Worm (Caenorhabditis elegans) whole organism, L2 larva: Measurements from ENCODE around the gene gtap-1.

Source experiments
- C34F6.9 ChIP-seq: fragments of 150-350 bp; optimal IDR thresholded peaks from 2 replicates; lab custom pipeline; 2014; ENCODE audit warnings: missing biosample characterization, missing genetic modification characterization
- Y55F3AM.14 ChIP-seq: fragments of 200-800 bp; sonication (Bioruptor generic); optimal IDR thresholded peaks from 2 replicates; lab custom pipeline; 2018; ENCODE audit warnings: mild to moderate bottlenecking, missing genetic modification characterization, missing compliant biosample characterization
- blmp-1 ChIP-seq: sonication (generic microtip); optimal IDR thresholded peaks from 2 replicates; lab custom pipeline; 2017; ENCODE audit warnings: missing genetic modification characterization, mild to moderate bottlenecking, missing compliant biosample characterization, antibody characterized with exemption, moderate library complexity; ENCODE audit not compliant: insufficient read depth
- ceh-82 ChIP-seq: fragments of 150-350 bp; optimal IDR thresholded peaks from 2 replicates; lab custom pipeline; 2014; ENCODE audit warnings: missing biosample characterization, missing genetic modification characterization
- crh-2 ChIP-seq: sonication (generic microtip); optimal IDR thresholded peaks from 2 replicates; lab custom pipeline; 2017; ENCODE audit warnings: missing biosample characterization, missing genetic modification characterization
- dmd-4 ChIP-seq: sonication (generic microtip); optimal IDR thresholded peaks from 2 replicates; lab custom pipeline; 2017; ENCODE audit warnings: missing biosample characterization, missing genetic modification characterization
- egl-27 ChIP-seq: sonication (generic microtip); optimal IDR thresholded peaks from 3 replicates; lab custom pipeline; 2017; ENCODE audit warnings: missing biosample characterization, missing genetic modification reagents, missing genetic modification characterization
- elt-3 ChIP-seq: sonication (generic microtip); optimal IDR thresholded peaks from 2 replicates; lab custom pipeline; 2017; ENCODE audit warnings: missing biosample characterization, missing genetic modification characterization
- fos-1 ChIP-seq: fragments of 150-350 bp; optimal IDR thresholded peaks from 2 replicates; lab custom pipeline; 2014; ENCODE audit warnings: missing biosample characterization, missing genetic modification characterization
- gmeb-1 ChIP-seq: fragments of 150-350 bp; optimal IDR thresholded peaks from 2 replicates; lab custom pipeline; 2014; ENCODE audit warnings: missing biosample characterization, missing genetic modification characterization
- lin-13 ChIP-seq: fragments of 150-350 bp; optimal IDR thresholded peaks from 2 replicates; lab custom pipeline; 2014; ENCODE audit warnings: missing biosample characterization, missing genetic modification reagents, missing genetic modification characterization
- lsy-2 ChIP-seq, 2 experiments: fragments of 150-350 bp in 1 of 2; sonication (generic microtip) in 1 of 2; optimal IDR thresholded peaks; 2 replicates each; lab custom pipeline; 2014 to 2017; ENCODE audit warnings: missing biosample characterization in 2 of 2, missing genetic modification characterization in 2 of 2
- mab-5 ChIP-seq: fragments of 150-350 bp; optimal IDR thresholded peaks from 2 replicates; lab custom pipeline; 2014; ENCODE audit warnings: missing biosample characterization, missing genetic modification characterization
- mbf-1 ChIP-seq: sonication (generic microtip); optimal IDR thresholded peaks from 2 replicates; lab custom pipeline; 2017; ENCODE audit warnings: missing biosample characterization, missing genetic modification characterization
- mdl-1 ChIP-seq, 2 experiments: fragments of 150-350 bp in 1 of 2; sonication (generic microtip) in 1 of 2; optimal IDR thresholded peaks; 2 replicates each; lab custom pipeline; 2017; ENCODE audit warnings: missing biosample characterization in 2 of 2, missing genetic modification characterization in 2 of 2
- nhr-129 ChIP-seq: fragments of 150-350 bp; optimal IDR thresholded peaks from 2 replicates; lab custom pipeline; 2014; ENCODE audit warnings: missing biosample characterization, missing genetic modification characterization
- nhr-23 ChIP-seq: fragments of 150-350 bp; optimal IDR thresholded peaks from 2 replicates; lab custom pipeline; 2014; ENCODE audit warnings: missing biosample characterization, missing genetic modification reagents, missing genetic modification characterization
- nhr-237 ChIP-seq: fragments of 150-350 bp; optimal IDR thresholded peaks from 2 replicates; lab custom pipeline; 2014; ENCODE audit warnings: missing biosample characterization, missing genetic modification characterization
- nhr-77 ChIP-seq: fragments of 150-350 bp; optimal IDR thresholded peaks from 2 replicates; lab custom pipeline; 2014; ENCODE audit warnings: missing biosample characterization, missing genetic modification characterization
- sem-4 ChIP-seq: fragments of 150-350 bp; optimal IDR thresholded peaks from 2 replicates; lab custom pipeline; 2014; ENCODE audit warnings: missing biosample characterization, missing genetic modification reagents, missing genetic modification characterization
- skn-1 ChIP-seq: sonication (generic microtip); optimal IDR thresholded peaks from 2 replicates; lab custom pipeline; 2017; ENCODE audit warnings: missing biosample characterization, missing genetic modification characterization
- sma-3 ChIP-seq: sonication (generic microtip); optimal IDR thresholded peaks from 2 replicates; lab custom pipeline; 2016; ENCODE audit warnings: missing genetic modification reagents, missing genetic modification characterization, missing compliant biosample characterization
- sma-9 ChIP-seq, 2 experiments: fragments of 150-350 bp in 1 of 2; sonication (generic microtip) in 1 of 2; optimal IDR thresholded peaks; 2 replicates each; lab custom pipeline; 2014 to 2016; ENCODE audit warnings: missing genetic modification characterization in 2 of 2, mild to moderate bottlenecking in 1 of 2, missing biosample characterization in 1 of 2, missing compliant biosample characterization in 1 of 2, missing genetic modification reagents in 1 of 2, moderate library complexity in 1 of 2
- snpc-4 ChIP-seq: fragments of 150-350 bp; optimal IDR thresholded peaks from 2 replicates; lab custom pipeline; 2014; ENCODE audit warnings: missing biosample characterization, missing genetic modification characterization
- unc-55 ChIP-seq: fragments of 150-350 bp; sonication (generic microtip); optimal IDR thresholded peaks from 3 replicates; lab custom pipeline; 2014; ENCODE audit warnings: missing biosample characterization, missing genetic modification reagents, missing genetic modification characterization
- unc-62 ChIP-seq: fragments of 150-350 bp; optimal IDR thresholded peaks from 2 replicates; lab custom pipeline; 2014; ENCODE audit warnings: missing biosample characterization, missing genetic modification reagents, missing genetic modification characterization
- zag-1 ChIP-seq: fragments of 150-350 bp; optimal IDR thresholded peaks from 2 replicates; lab custom pipeline; 2014; ENCODE audit warnings: missing biosample characterization, missing genetic modification characterization
- ztf-1 ChIP-seq: fragments of 200-800 bp; sonication (Bioruptor generic); conservative IDR thresholded peaks from 2 replicates; pipeline ENCODE4 v1.3.6; 2022; ENCODE audit warnings: missing genetic modification characterization, missing compliant biosample characterization
- ztf-11 ChIP-seq: sonication (generic microtip); optimal IDR thresholded peaks from 2 replicates; lab custom pipeline; 2017; ENCODE audit warnings: missing biosample characterization, missing genetic modification characterization

Gene gtap-1

DNA sequence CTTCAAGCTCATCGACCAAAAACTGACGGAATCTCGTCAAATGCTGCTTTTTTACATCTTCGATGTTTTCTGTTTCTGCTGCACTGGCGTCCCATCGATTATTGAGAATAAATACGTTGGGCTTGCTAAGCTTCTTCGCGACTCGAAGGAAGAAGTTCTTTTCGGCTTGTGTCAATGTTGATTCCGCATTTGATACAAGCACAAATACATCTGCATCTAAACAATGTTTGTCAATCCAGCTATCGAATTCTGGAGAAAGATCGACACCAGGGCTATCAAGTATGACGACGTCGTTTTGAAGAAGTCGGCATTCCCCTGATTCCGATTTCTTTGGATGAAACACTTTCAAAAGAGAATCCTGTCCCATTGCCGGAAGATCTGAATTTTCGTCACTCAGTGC is 2.1 kb upstream of the gtap-1 start:
- TF ChIP-seq ztf-1 (GFP tag; lab: Robert Waterston, UW) = no peak
- no peak for TF ChIP-seq mbf-1 (tag; lab: Kevin White, UChicago)
- TF ChIP-seq nhr-23 = no peak
- TF ChIP-seq mdl-1 (tag; optimal IDR thresholded peaks at IDR 0.05; lab: Kevin White, UChicago) = no peak
- TF ChIP-seq nhr-77 = no peak
- no peak for TF ChIP-seq unc-62 (GFP tag; lab: Kevin White, UChicago)
- TF ChIP-seq skn-1 (tag; lab: Kevin White, UChicago) = no peak
- no peak for TF ChIP-seq dmd-4 (tag; lab: Kevin White, UChicago)
- TF ChIP-seq nhr-237 (tag; lab: Kevin White, UChicago) = no peak

DNA sequence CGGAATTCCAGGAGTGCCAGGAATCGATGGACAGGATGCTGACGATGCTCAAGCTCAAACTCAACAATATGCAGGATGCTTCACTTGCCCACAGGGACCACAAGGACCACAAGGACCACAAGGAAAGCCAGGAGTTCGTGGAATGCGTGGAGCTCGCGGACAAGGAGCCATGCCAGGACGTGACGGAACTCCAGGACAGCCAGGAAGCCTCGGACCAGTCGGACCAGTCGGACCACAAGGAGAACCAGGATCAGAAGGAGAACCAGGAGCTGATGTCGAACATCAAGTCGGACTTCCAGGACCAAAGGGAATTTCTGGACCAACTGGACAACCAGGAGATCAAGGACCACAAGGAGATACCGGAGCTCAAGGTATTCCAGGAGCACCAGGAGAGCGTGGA is 1.7 kb downstream of the gtap-1 start:
- TF ChIP-seq nhr-129 (tag; lab: Kevin White, UChicago) = no peak
- TF ChIP-seq ztf-11 (tag; lab: Kevin White, UChicago) = no peak
- no peak for TF ChIP-seq ztf-1 (GFP tag; lab: Robert Waterston, UW)
- no peak for TF ChIP-seq skn-1 (tag; lab: Kevin White, UChicago)
- TF ChIP-seq, all 48 proteins: peak for 0

DNA sequence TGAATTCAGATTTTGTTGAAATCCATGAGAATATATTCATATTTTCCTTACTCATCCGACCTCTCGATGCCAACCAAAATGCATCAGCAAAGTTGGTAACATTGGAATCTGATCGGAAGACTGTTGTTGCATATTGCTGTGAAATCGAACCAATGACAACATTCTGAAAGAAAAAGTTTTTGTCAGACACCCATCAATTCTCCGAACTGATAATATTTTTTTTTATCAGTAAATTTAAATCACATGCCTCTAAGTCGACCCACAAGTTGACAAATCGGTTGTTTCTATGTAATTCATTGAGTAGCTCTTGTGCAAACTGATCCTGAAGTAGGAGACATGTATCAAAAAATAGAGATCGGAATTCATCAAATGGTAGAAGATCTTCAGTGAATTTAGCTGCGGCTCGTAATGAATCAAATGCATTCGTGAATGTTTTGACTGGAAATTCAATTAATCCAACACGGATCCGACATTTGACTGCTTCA is 3.1 kb downstream of the gtap-1 start, which contains the start of gene col-74:
Gene col-74, plus strand, starts transcription at position 435 of the 485 bp plus-strand sequence.
- TF ChIP-seq elt-3 (no peak), lin-13 (GFP tag; lab: Kevin White, UChicago) (no peak), crh-2 (tag; lab: Kevin White, UChicago) (no peak), fos-1 (tag; lab: Kevin White, UChicago) (peak; percentile 47), nhr-237 (tag; lab: Kevin White, UChicago) (no peak), mbf-1 (tag; lab: Kevin White, UChicago) (no peak), mdl-1 (tag; optimal IDR thresholded peaks at IDR 0.05; lab: Kevin White, UChicago) (no peak)

DNA sequence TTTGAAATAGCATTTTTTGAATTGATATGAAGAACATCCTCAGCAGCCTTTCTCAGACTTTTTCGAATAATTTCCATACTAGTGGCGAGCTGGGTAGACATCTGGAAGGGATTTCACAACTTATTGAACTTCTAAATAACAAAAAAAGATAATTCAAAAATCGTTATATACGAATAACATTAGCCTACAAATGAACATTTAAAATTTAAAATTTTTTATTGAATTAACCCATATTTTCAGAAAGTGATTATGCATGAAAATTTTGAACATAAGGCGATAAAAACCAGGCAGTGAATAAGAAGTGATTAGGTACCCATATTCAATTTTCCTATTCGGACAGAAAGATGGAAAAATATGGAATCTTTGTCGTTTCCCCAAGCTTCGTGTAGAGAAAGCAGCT is 4.5 kb downstream of the gtap-1 start, which contains the start of gene ZK1248.11:
Gene ZK1248.11, minus strand, starts transcription at position 101 of the 400 bp plus-strand sequence.
- TF ChIP-seq lin-13 (GFP tag; lab: Kevin White, UChicago) = no peak
- TF ChIP-seq gmeb-1 (tag; lab: Kevin White, UChicago) = no peak
- no peak for TF ChIP-seq unc-62 (GFP tag; lab: Kevin White, UChicago)
- TF ChIP-seq Y55F3AM.14 = no peak
- TF ChIP-seq lsy-2 (tag; optimal IDR thresholded peaks at IDR 0.05; lab: Kevin White, UChicago) = no peak
- TF ChIP-seq, all 48 proteins: peak for 0

DNA sequence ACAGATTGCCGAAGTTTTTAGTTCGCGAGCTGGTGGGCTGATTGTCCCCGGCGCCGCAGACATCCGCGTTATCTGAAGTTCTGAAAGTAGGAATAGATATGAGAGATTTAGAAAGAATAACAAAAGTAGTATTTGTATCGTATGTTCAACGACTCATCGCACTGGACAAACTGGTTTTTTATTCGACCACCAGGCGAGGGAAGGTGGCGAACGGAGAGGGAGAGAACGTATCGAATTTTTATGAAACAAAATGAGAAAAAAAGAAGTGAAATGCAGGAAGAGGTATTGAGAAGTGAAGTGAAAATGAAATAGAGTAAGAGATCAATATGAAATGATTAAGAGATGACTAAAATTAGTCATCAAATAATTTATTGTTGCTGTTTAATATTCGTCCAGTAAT is 5.7 kb downstream of the gtap-1 start, which contains the start of gene tbc-2:
Gene tbc-2, minus strand, starts transcription at position 80 of the 400 bp plus-strand sequence.
- TF ChIP-seq sma-3 (GFP tag; lab: Kevin White, UChicago) = peak; percentile 8
- no peak for TF ChIP-seq mab-5 (tag; lab: Kevin White, UChicago)
- peak; percentile 26 for TF ChIP-seq blmp-1

DNA sequence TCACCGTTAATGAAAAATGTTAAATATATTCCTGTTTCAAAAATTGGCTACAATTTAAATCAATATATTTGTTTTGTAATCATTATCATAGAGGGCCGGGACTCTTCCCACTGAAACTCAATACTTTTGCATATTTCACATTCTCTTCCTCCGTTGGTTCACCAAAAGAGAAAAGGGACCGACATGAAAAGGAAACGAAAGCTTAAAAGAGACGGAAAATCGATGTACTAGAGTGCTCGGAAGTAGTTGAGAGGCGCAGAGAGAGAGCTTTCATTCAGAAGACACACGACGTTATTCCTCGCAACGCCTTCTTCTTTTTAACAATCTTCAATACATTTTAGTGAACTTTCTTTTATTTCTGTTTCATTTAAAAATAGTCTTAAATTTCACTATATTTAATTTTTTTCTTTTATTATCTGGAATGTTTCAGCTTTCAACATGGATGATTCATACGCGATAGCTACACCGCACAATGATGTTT is 12.7 kb downstream of the gtap-1 start, which contains the start of gene ehs-1:
Gene ehs-1, plus strand, starts transcription at position 431 of the 481 bp plus-strand sequence.
- TF ChIP-seq egl-27 (tag; lab: Kevin White, UChicago) (no peak), unc-55 (GFP tag; lab: Kevin White, UChicago) (peak; percentile 40), crh-2 (tag; lab: Kevin White, UChicago) (peak; percentile 36), zag-1 (no peak), snpc-4 (tag; lab: Kevin White, UChicago) (no peak), blmp-1 (no peak), nhr-129 (tag; lab: Kevin White, UChicago) (peak; percentile 5), lsy-2 (tag; optimal IDR thresholded peaks at IDR 0.05; lab: Kevin White, UChicago) (peak in 1 of 2 experiments; percentile 31), ztf-11 (tag; lab: Kevin White, UChicago) (no peak), dmd-4 (tag; lab: Kevin White, UChicago) (no peak), C34F6.9 (tag; lab: Kevin White, UChicago) (peak; percentile 24)
- TF ChIP-seq, all 48 proteins: peak for 5

DNA sequence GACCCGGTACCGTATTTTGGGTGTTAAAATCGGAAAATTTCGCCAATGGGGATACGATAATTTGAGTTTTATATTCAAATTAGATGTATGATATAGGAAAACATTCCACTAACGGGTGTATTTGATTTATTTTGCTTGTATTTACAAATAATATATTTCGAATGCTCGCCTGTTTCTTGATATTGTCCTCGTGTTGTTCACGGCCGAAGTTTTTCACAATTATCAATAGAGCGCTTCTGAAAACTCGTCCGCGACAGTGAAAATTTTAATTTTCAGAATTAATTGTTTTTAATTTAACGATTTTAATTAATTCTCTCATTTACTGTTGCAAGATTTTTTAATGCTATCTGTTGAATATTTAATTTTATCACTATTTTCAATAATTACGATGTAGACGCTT is 13.4 kb downstream of the gtap-1 start:
- no peak for TF ChIP-seq sem-4 (tag; lab: Kevin White, UChicago)
- TF ChIP-seq ceh-82 = no peak
- TF ChIP-seq unc-55 (GFP tag; lab: Kevin White, UChicago) = peak; percentile 71
- peak; percentile 16 for TF ChIP-seq sma-3 (GFP tag; lab: Kevin White, UChicago)
- TF ChIP-seq ztf-11 (tag; lab: Kevin White, UChicago) = no peak
- peak; percentile 12 for TF ChIP-seq sma-9 (GFP tag; optimal IDR thresholded peaks at IDR 0.05; lab: Kevin White, UChicago)
- TF ChIP-seq sma-9 (tag; optimal IDR thresholded peaks at IDR 0.05; lab: Kevin White, UChicago) = no peak
